Fruit fly (Drosophila melanogaster) S2 (cell line): Measurements from ENCODE around the gene CG5768.

Source experiments
- CG8478 ChIP-seq: fragments of >200 bp; optimal IDR thresholded peaks from 2 replicates; lab custom pipeline; 2018
- CTCF ChIP-seq, 2 experiments: fragments of >200 bp; optimal IDR thresholded peaks; 2 replicates each; lab custom pipeline; 2018

CG5768 gene

DNA sequence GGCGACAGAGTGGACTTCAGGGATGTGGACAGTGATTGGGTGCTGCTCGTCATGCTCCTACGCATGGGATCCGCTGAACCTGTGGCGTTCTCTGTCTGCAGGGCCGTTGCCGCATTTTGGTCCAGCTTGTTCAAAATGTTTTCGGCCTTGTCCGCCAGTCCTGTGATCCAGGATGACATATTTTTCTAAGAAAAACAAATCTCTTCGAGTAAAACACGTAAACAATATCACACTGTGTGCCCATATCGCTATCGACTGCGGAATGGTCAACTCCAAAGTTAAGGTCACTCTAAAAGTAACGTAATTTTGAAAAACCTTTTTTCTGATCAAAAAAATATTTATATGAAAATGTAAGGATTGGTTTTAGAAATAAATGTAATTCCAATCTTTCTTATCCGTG, 32.4 kb downstream of the CG5768 start, which contains the start of gene Golgin84:
TSS of gene Golgin84 (minus strand) at position 241 of the 400 bp plus-strand sequence.
- TF ChIP-seq CTCF (optimal IDR thresholded peaks at IDR 0.05; lab: Kevin White, UChicago) (no peak), CG8478 (lab: Kevin White, UChicago) (no peak)

- TF ChIP-seq CTCF (optimal IDR thresholded peaks at IDR 0.05; lab: Kevin White, UChicago): no peak
- no peak for TF ChIP-seq CG8478 (lab: Kevin White, UChicago)
Measured at dm6 chr3R:24353448-24353847, 36.7 kb downstream of the CG5768 start.

DNA sequence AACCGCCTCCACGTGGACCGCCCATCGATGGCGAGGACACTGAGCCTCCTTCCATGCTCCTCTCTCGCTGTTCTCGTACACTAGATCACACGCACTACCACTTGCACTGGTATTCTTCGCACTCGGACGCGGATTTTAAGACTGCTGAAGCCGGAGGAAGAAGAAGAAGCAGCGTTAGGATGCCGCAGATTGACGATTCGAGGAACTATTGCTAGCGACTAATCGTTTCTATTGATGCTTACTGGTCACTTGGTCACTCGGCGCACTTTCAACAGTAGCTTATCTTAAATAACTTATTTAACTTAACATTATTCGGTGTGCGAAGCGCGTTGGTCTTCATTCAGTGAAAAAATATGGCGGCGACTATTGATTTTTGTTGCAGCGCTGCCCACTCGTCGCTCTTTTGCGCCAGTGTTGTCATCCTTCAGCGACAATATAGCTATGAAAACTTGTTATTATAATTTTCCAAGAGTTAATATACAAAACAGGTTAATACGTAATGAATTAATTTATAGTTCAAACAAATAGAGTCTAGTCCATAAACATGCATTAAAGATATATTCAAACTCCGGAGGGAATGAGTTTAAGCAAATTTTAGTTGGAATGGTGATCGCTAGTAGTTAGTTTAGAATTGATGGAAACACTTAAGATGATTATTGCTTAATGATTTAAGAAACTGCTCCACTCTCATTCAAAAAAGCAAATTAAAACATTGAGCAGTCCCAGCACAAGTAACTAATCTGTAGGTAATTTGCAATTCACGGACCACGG, 41.5 kb downstream of the CG5768 start, which contains the start of the genes CG5746 and CG6454:
TSS of gene CG5746 (minus strand) at position 372 of the 771 bp plus-strand sequence.
TSS of gene CG6454 (plus strand) at position 763 of the 771 bp plus-strand sequence.
- TF ChIP-seq CG8478 (lab: Kevin White, UChicago) (no peak), CTCF (optimal IDR thresholded peaks at IDR 0.05; lab: Kevin White, UChicago) (no peak)

DNA sequence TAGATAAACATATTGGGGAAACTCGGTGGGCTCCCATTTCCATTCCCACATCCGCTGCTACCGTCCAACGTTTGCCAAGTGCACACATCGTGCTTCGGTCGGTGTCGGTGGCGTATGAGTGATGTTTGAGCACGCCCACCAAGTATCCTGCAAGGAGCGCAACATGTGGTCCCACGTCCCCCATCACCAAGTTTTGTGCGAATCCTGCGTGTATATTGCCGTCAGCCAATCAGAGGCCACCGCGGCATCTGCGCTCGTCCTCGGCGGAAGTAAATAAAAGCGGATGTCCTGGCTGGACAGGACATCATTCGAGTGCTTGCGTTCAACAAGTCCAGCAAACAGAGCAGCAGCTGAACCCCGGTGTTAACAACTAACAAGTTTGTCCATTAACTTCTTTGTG, 48.9 kb downstream of the CG5768 start, which contains the start of gene Ms:
TSS of gene Ms (plus strand) at position 301 of the 400 bp plus-strand sequence.
- no peak for TF ChIP-seq CG8478 (lab: Kevin White, UChicago)

- TF ChIP-seq CTCF (optimal IDR thresholded peaks at IDR 0.05; lab: Kevin White, UChicago) (no peak), CG8478 (lab: Kevin White, UChicago) (no peak)
Measured at dm6 chr3R:24336622-24337021, 53.5 kb downstream of the CG5768 start, which contains the start of gene CG6432. Gene CG6432, plus strand, starts transcription at chr3R:24336922.
